Worm (Caenorhabditis elegans): ENCODE data around the gene clec-141.
A peak's percentile ranks its signal among the peaks of the same experiment; 100 is the strongest.

The clec-141 gene

ce11 chrII:5358137-5358745 lies 49.2 kb downstream of the clec-141 start, which contains the start of the genes F09E5.11 and bmy-1 (continued):
- TF ChIP-seq swsn-7 (tag; optimal IDR thresholded peaks at IDR 0.05), result peak; percentile 86
- peak; percentile 91 for TF ChIP-seq lin-14 (GFP tag; optimal IDR thresholded peaks at IDR 0.05)
- no peak for TF ChIP-seq tlp-1 (tag; optimal IDR thresholded peaks at IDR 0.05)
- TF ChIP-seq lin-35 (GFP tag; optimal IDR thresholded peaks at IDR 0.05), result peak; percentile 74 to 79
- TF ChIP-seq nhr-237 (tag; optimal IDR thresholded peaks at IDR 0.05), result no peak
- TF ChIP-seq aha-1 (tag; optimal IDR thresholded peaks at IDR 0.05), result no peak
- no peak for TF ChIP-seq ama-1 (optimal IDR thresholded peaks at IDR 0.05)
- TF ChIP-seq unc-30 (tag; optimal IDR thresholded peaks at IDR 0.05), result no peak
- TF ChIP-seq sptf-1 (tag; optimal IDR thresholded peaks at IDR 0.05), result no peak
- peak in 2 of 6 experiments; percentile 16 to 29 for TF ChIP-seq elt-3 (tag; optimal IDR thresholded peaks at IDR 0.05)
- peak; percentile 70 for TF ChIP-seq nhr-77 (tag; optimal IDR thresholded peaks at IDR 0.05)
- TF ChIP-seq nhr-12 (tag; optimal IDR thresholded peaks at IDR 0.05), result no peak
- no peak for TF ChIP-seq hlh-4 (tag; optimal IDR thresholded peaks at IDR 0.05)
- TF ChIP-seq vab-15 (tag; optimal IDR thresholded peaks at IDR 0.05), result peak; percentile 18
- no peak for TF ChIP-seq ces-1 (GFP tag; optimal IDR thresholded peaks at IDR 0.05)
- TF ChIP-seq nhr-71 (tag; optimal IDR thresholded peaks at IDR 0.05), result peak; percentile 94
- peak; percentile 1 for TF ChIP-seq blmp-1 (tag; optimal IDR thresholded peaks at IDR 0.05)
- peak; percentile 61 to 76 (median 74) for TF ChIP-seq dpl-1 (GFP tag; optimal IDR thresholded peaks at IDR 0.05)
- no peak for TF ChIP-seq C34B4.2 (tag; optimal IDR thresholded peaks at IDR 0.05)
- TF ChIP-seq dsc-1 (tag; optimal IDR thresholded peaks at IDR 0.05), result peak; percentile 85
- peak; percentile 66 for TF ChIP-seq sox-4 (tag; optimal IDR thresholded peaks at IDR 0.05)
- peak; percentile 87 for TF ChIP-seq fkh-4 (tag; optimal IDR thresholded peaks at IDR 0.05; ENCODE audit: borderline replicate concordance)
- TF ChIP-seq jun-1 (tag; optimal IDR thresholded peaks at IDR 0.05), result peak; percentile 69
- TF ChIP-seq Y116A8C.19 (tag; optimal IDR thresholded peaks at IDR 0.05; ENCODE audit: borderline replicate concordance), result peak; percentile 29
- TF ChIP-seq lin-39 (tag; optimal IDR thresholded peaks at IDR 0.05), result peak; percentile 55
- peak; percentile 84 for TF ChIP-seq snu-23 (GFP tag; optimal IDR thresholded peaks at IDR 0.05)
- peak; percentile 91 for TF ChIP-seq nhr-47 (tag; optimal IDR thresholded peaks at IDR 0.05)
- peak; percentile 88 for TF ChIP-seq lin-15B (tag; optimal IDR thresholded peaks at IDR 0.05)
- peak; percentile 84 for TF ChIP-seq fkh-10 (GFP tag; optimal IDR thresholded peaks at IDR 0.05)
- TF ChIP-seq pag-3 (tag; optimal IDR thresholded peaks at IDR 0.05; ENCODE audit: borderline replicate concordance, insufficient read depth), result no peak
- peak; percentile 86 for TF ChIP-seq lin-13 (GFP tag; optimal IDR thresholded peaks at IDR 0.05)
- TF ChIP-seq ceh-8 (GFP tag; optimal IDR thresholded peaks at IDR 0.05), result peak; percentile 67
- peak; percentile 60 for TF ChIP-seq snpc-4 (tag; optimal IDR thresholded peaks at IDR 0.05)
- no peak for TF ChIP-seq nhr-84 (tag; optimal IDR thresholded peaks at IDR 0.05)
- TF ChIP-seq aly-2 (tag; optimal IDR thresholded peaks at IDR 0.05), result no peak
- peak; percentile 63; the same call in 1 of the 2 replicates for TF ChIP-seq ceh-88 (GFP tag; IDR thresholded peaks at IDR 0.05)
- TF ChIP-seq pax-3 (tag; optimal IDR thresholded peaks at IDR 0.05), result peak; percentile 84
- TF ChIP-seq unc-62 (GFP tag; optimal IDR thresholded peaks at IDR 0.05), result no peak
- peak; percentile 60 for TF ChIP-seq C04F5.9 (tag; optimal IDR thresholded peaks at IDR 0.05)
- TF ChIP-seq zag-1 (tag; optimal IDR thresholded peaks at IDR 0.05), result no peak
- TF ChIP-seq unc-98 (GFP tag; IDR thresholded peaks at IDR 0.05), result peak; percentile 69; the same call in 1 of the 2 replicates
- TF ChIP-seq fos-1 (tag; optimal IDR thresholded peaks at IDR 0.05), result peak; percentile 45
- TF ChIP-seq nhr-28 (tag; optimal IDR thresholded peaks at IDR 0.05), result no peak
- TF ChIP-seq ceh-63 (GFP tag; optimal IDR thresholded peaks at IDR 0.05), result no peak
- TF ChIP-seq fkh-8 (tag; optimal IDR thresholded peaks at IDR 0.05), result peak; percentile 92
- TF ChIP-seq mdl-1 (tag; optimal IDR thresholded peaks at IDR 0.05), result peak in 1 of 2 experiments; percentile 26

Measured in whole organism, L1 larva.